Fruit fly (Drosophila melanogaster): ENCODE results near the gene frac.

DNA sequence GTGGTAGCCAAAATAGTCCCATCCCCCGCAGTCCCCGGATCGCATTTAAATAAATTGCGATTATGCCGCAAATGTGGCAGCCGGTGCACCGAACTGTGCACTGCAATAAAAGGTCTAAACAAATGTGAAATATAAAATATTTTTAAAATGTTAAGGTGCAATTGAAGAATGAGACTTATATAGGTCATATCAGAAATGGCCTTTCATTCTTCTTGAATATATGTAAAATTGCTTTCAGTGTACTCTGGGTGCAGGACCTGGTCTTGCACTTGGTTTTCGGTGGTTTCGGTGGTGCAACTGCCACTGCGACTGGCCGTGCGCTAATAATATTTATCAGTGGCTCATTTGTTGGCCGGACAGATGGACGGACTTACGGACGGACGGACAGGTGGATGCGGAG is 35.9 kb downstream of the frac start:
- TF ChIP-seq Pif1B (GFP tag; optimal IDR thresholded peaks at IDR 0.05) (peak; percentile 21), EcR (GFP tag; optimal IDR thresholded peaks at IDR 0.05) (no peak)

Measured in whole organism, pupa.